Worm (Caenorhabditis elegans) whole organism, late embryonic: ENCODE data around the gene famp-1.

Experiments
- C08G9.2 ChIP-seq: sonication (generic microtip); optimal IDR thresholded peaks from 2 replicates; lab custom pipeline; 2016; ENCODE audit warnings: mild to moderate bottlenecking, missing genetic modification characterization, moderate library complexity, missing compliant biosample characterization
- C38D4.7 ChIP-seq: fragments of 200-800 bp; sonication (Bioruptor generic); optimal IDR thresholded peaks from 2 replicates; lab custom pipeline; 2018; ENCODE audit warnings: mild to moderate bottlenecking, missing genetic modification characterization, moderate library complexity, missing compliant biosample characterization
- F13H6.1 ChIP-seq: sonication (generic microtip); optimal IDR thresholded peaks from 2 replicates; lab custom pipeline; 2016; ENCODE audit warnings: missing genetic modification characterization, missing compliant biosample characterization
- K02D7.2 ChIP-seq: sonication (generic microtip); optimal IDR thresholded peaks from 2 replicates; lab custom pipeline; 2017; ENCODE audit warnings: mild to moderate bottlenecking, missing genetic modification characterization, missing compliant biosample characterization
- Y22D7AL.16 ChIP-seq: sonication (generic microtip); optimal IDR thresholded peaks from 2 replicates; lab custom pipeline; 2016; ENCODE audit warnings: missing genetic modification characterization, missing compliant biosample characterization
- ama-1 ChIP-seq: fragments of 150-350 bp; optimal IDR thresholded peaks from 2 replicates; lab custom pipeline; 2014
- ceh-14 ChIP-seq: sonication (generic microtip); optimal IDR thresholded peaks from 2 replicates; lab custom pipeline; 2016; ENCODE audit warnings: missing genotype, missing genetic modification characterization, missing compliant biosample characterization
- ceh-18 ChIP-seq: sonication (generic microtip); optimal IDR thresholded peaks from 2 replicates; lab custom pipeline; 2016; ENCODE audit warnings: missing genetic modification characterization, missing compliant biosample characterization
- ceh-22 ChIP-seq: sonication (generic microtip); optimal IDR thresholded peaks from 2 replicates; lab custom pipeline; 2017; ENCODE audit warnings: missing biosample characterization, missing genetic modification characterization
- ceh-24 ChIP-seq: sonication (generic microtip); optimal IDR thresholded peaks from 2 replicates; lab custom pipeline; 2016; ENCODE audit warnings: mild to moderate bottlenecking, missing genetic modification characterization, missing compliant biosample characterization
- ceh-31 ChIP-seq: sonication (generic microtip); optimal IDR thresholded peaks from 2 replicates; lab custom pipeline; 2016; ENCODE audit warnings: missing genetic modification characterization, missing compliant biosample characterization
- ceh-45 ChIP-seq: fragments of 200-800 bp; sonication (Bioruptor generic); IDR thresholded peaks from 2 replicates; pipeline ENCODE4 v1.3.6; 2022; ENCODE audit warnings: missing genetic modification reagents, missing genetic modification characterization, missing compliant biosample characterization
- ceh-48 ChIP-seq: sonication (generic microtip); optimal IDR thresholded peaks from 2 replicates; lab custom pipeline; 2016; ENCODE audit warnings: missing genetic modification characterization, inconsistent platforms, missing compliant biosample characterization
- ceh-6 ChIP-seq: fragments of 200-800 bp; sonication (Bioruptor generic); optimal IDR thresholded peaks from 2 replicates; lab custom pipeline; 2018; ENCODE audit warnings: mild to moderate bottlenecking, missing genetic modification characterization, missing compliant biosample characterization
- che-1 ChIP-seq: sonication (generic microtip); optimal IDR thresholded peaks from 2 replicates; lab custom pipeline; 2016; ENCODE audit warnings: mild to moderate bottlenecking, missing genetic modification characterization, missing compliant biosample characterization
- dmd-4 ChIP-seq: sonication (generic microtip); optimal IDR thresholded peaks from 2 replicates; lab custom pipeline; 2016; ENCODE audit warnings: borderline replicate concordance, missing genetic modification characterization, missing compliant biosample characterization
- dve-1 ChIP-seq: sonication (generic microtip); optimal IDR thresholded peaks from 2 replicates; lab custom pipeline; 2017; ENCODE audit warnings: antibody characterized with exemption, mild to moderate bottlenecking, missing genetic modification characterization, missing compliant biosample characterization
- elt-2 ChIP-seq: sonication (generic microtip); optimal IDR thresholded peaks from 2 replicates; lab custom pipeline; 2016; ENCODE audit warnings: missing genetic modification reagents, missing genetic modification characterization, missing compliant biosample characterization
- ets-4 ChIP-seq: sonication (generic microtip); optimal IDR thresholded peaks from 2 replicates; lab custom pipeline; 2016; ENCODE audit warnings: missing genetic modification characterization, missing compliant biosample characterization
- fax-1 ChIP-seq: sonication (generic microtip); optimal IDR thresholded peaks from 2 replicates; lab custom pipeline; 2016; ENCODE audit warnings: missing genotype, missing genetic modification characterization, missing compliant biosample characterization
- hlh-15 ChIP-seq: sonication (generic microtip); optimal IDR thresholded peaks from 2 replicates; lab custom pipeline; 2016; ENCODE audit warnings: missing genetic modification characterization, missing compliant biosample characterization
- hlh-30 ChIP-seq: sonication (generic microtip); optimal IDR thresholded peaks from 2 replicates; lab custom pipeline; 2017; ENCODE audit warnings: antibody characterized with exemption, missing genetic modification characterization, missing compliant biosample characterization; ENCODE audit not compliant: insufficient read depth
- hlh-6 ChIP-seq: sonication (generic microtip); optimal IDR thresholded peaks from 2 replicates; lab custom pipeline; 2016; ENCODE audit warnings: missing genotype, missing genetic modification characterization, missing compliant biosample characterization
- hlh-8 ChIP-seq: sonication (generic microtip); optimal IDR thresholded peaks from 2 replicates; lab custom pipeline; 2016; ENCODE audit warnings: missing genotype, missing genetic modification characterization, missing compliant biosample characterization
- lim-6 ChIP-seq: sonication (generic microtip); optimal IDR thresholded peaks from 2 replicates; lab custom pipeline; 2016; ENCODE audit warnings: missing genetic modification characterization, missing compliant biosample characterization
- lin-11 ChIP-seq: fragments of 200-800 bp; sonication (Bioruptor generic); optimal IDR thresholded peaks from 2 replicates; lab custom pipeline; 2018; ENCODE audit warnings: mild to moderate bottlenecking, missing genetic modification characterization, missing compliant biosample characterization
- madf-2 ChIP-seq: sonication (generic microtip); optimal IDR thresholded peaks from 2 replicates; lab custom pipeline; 2017; ENCODE audit warnings: missing genetic modification characterization, missing compliant biosample characterization
- mec-3 ChIP-seq: sonication (generic microtip); optimal IDR thresholded peaks from 2 replicates; lab custom pipeline; 2016; ENCODE audit warnings: borderline replicate concordance, missing genetic modification characterization, missing compliant biosample characterization
- nfya-1 ChIP-seq: sonication (generic microtip); optimal IDR thresholded peaks from 2 replicates; lab custom pipeline; 2017; ENCODE audit warnings: missing genetic modification characterization, mild to moderate bottlenecking, missing compliant biosample characterization, antibody characterized with exemption, moderate library complexity
- nhr-11 ChIP-seq: fragments of 150-350 bp; optimal IDR thresholded peaks from 2 replicates; lab custom pipeline; 2014; ENCODE audit warnings: missing biosample characterization, missing genetic modification characterization
- npax-4 ChIP-seq: sonication (generic microtip); optimal IDR thresholded peaks from 2 replicates; lab custom pipeline; 2016; ENCODE audit warnings: missing genetic modification characterization, missing compliant biosample characterization
- odd-2 ChIP-seq: sonication (generic microtip); optimal IDR thresholded peaks from 2 replicates; lab custom pipeline; 2017; ENCODE audit warnings: antibody characterized with exemption, mild to moderate bottlenecking, missing genetic modification characterization, missing compliant biosample characterization
- pat-9 ChIP-seq: fragments of 200-800 bp; sonication (Bioruptor generic); optimal IDR thresholded peaks from 2 replicates; lab custom pipeline; 2018; ENCODE audit warnings: mild to moderate bottlenecking, missing genetic modification characterization, moderate library complexity, missing compliant biosample characterization
- pax-1 ChIP-seq: fragments of 150-350 bp; optimal IDR thresholded peaks from 2 replicates; lab custom pipeline; 2014; ENCODE audit warnings: missing biosample characterization, missing genetic modification characterization
- pha-4 ChIP-seq: fragments of 150-350 bp; optimal IDR thresholded peaks from 2 replicates; lab custom pipeline; 2018; ENCODE audit warnings: missing biosample characterization, missing genetic modification reagents, missing genetic modification characterization
- pqm-1 ChIP-seq: sonication (generic microtip); optimal IDR thresholded peaks from 2 replicates; lab custom pipeline; 2016; ENCODE audit warnings: missing genetic modification characterization, missing compliant biosample characterization
- pros-1 ChIP-seq: fragments of 150-350 bp; optimal IDR thresholded peaks from 2 replicates; lab custom pipeline; 2014; ENCODE audit warnings: missing biosample characterization, missing genetic modification reagents, missing genetic modification characterization
- rnt-1 ChIP-seq: sonication (generic microtip); optimal IDR thresholded peaks from 2 replicates; lab custom pipeline; 2016; ENCODE audit warnings: missing genetic modification characterization, missing compliant biosample characterization
- sdc-2 ChIP-seq: sonication (generic microtip); optimal IDR thresholded peaks from 2 replicates; lab custom pipeline; 2016; ENCODE audit warnings: missing genotype, missing genetic modification characterization, missing compliant biosample characterization
- tbx-2 ChIP-seq: sonication (generic microtip); optimal IDR thresholded peaks from 2 replicates; lab custom pipeline; 2016; ENCODE audit warnings: missing genetic modification characterization, missing compliant biosample characterization
- ttx-3 ChIP-seq: sonication (generic microtip); optimal IDR thresholded peaks from 2 replicates; lab custom pipeline; 2016; ENCODE audit warnings: missing genetic modification reagents, missing genetic modification characterization, missing compliant biosample characterization
- unc-3 ChIP-seq, 2 experiments: fragments of 200-800 bp in 1 of 2; sonication (Bioruptor generic) in 1 of 2; sonication (generic microtip) in 1 of 2; conservative IDR thresholded peaks in 1 of 2; optimal IDR thresholded peaks in 1 of 2; 2 replicates each; pipeline versions ENCODE4 v1.3.6 to Lab custom; 2016 to 2022; ENCODE audit warnings: missing compliant biosample characterization in 2 of 2, missing genetic modification characterization in 2 of 2, missing genetic modification reagents in 1 of 2
- unc-42 ChIP-seq: sonication (generic microtip); optimal IDR thresholded peaks from 2 replicates; lab custom pipeline; 2016; ENCODE audit warnings: missing genotype, missing genetic modification characterization, missing compliant biosample characterization
- unc-55 ChIP-seq: sonication (generic microtip); optimal IDR thresholded peaks from 2 replicates; lab custom pipeline; 2017; ENCODE audit warnings: missing biosample characterization, missing genetic modification reagents, missing genetic modification characterization
- unc-86 ChIP-seq: sonication (generic microtip); optimal IDR thresholded peaks from 2 replicates; lab custom pipeline; 2016; ENCODE audit warnings: missing genetic modification characterization, missing compliant biosample characterization
- zip-5 ChIP-seq: sonication (generic microtip); optimal IDR thresholded peaks from 2 replicates; lab custom pipeline; 2016; ENCODE audit warnings: missing genetic modification characterization, missing compliant biosample characterization
- ztf-16 ChIP-seq: sonication (generic microtip); optimal IDR thresholded peaks from 2 replicates; lab custom pipeline; 2017; ENCODE audit warnings: missing genetic modification characterization, missing compliant biosample characterization

Gene famp-1

ce11 chrIV:2221350-2221749 lies 42.1 kb downstream of the famp-1 start:
- TF ChIP-seq zip-5 (no peak), ceh-18 (peak; percentile 8), ceh-6 (GFP tag; lab: Kevin White, UChicago) (no peak)

DNA sequence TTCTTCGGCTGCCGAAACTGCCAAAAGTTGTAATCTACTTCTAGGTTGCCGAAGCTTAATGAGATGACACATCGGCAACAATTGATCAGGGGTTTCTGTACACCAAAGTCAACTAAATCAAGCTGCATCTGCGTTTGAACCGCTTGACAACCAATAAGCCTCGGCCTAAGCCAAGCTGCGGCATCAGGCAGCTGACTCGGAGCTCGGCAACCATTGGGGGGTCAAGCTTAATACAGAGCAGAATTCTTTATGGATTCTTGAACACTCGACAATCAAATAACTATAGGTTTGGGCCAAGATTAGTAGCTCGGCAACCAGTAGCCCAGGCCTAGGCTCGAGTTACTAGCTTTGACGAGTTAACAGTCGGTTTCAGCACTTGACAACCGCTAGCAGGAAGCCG lies 42.6 kb downstream of the famp-1 start:
- TF ChIP-seq ceh-18, result no peak
- TF ChIP-seq ceh-14 (tag; lab: Kevin White, UChicago), result no peak
- TF ChIP-seq unc-55, result no peak
- no peak for TF ChIP-seq unc-42 (tag; lab: Kevin White, UChicago)
- no peak for TF ChIP-seq Y22D7AL.16
- no peak for TF ChIP-seq tbx-2
- no peak for TF ChIP-seq ceh-6 (GFP tag; lab: Kevin White, UChicago)
- TF ChIP-seq dmd-4 (tag; lab: Kevin White, UChicago), result no peak
- no peak for TF ChIP-seq ttx-3
- TF ChIP-seq ztf-16, result no peak
- TF ChIP-seq K02D7.2, result no peak
- TF ChIP-seq ceh-22 (tag; lab: Kevin White, UChicago), result no peak
- no peak for TF ChIP-seq ama-1
- no peak for TF ChIP-seq pat-9
- TF ChIP-seq ets-4, result no peak
- TF ChIP-seq pax-1, result no peak

DNA sequence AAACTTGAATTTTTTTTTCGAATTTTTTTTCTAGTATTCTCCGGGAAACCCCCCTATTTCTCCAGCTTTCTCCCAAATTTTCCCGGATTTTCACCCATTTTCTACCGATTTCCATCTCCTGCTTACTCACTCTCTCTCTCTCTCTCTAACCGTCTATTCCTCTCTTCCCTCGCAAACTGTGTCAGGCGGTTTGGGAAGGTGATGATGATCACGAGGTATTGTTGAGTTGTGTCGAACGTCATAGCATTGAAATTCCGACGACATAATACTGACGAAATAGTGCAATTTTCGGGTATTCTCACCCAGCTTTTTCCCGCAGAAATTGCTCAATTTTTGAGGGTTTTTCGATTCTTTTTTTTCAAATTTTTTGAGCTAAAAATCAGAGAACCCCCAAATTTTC lies 43.3 kb downstream of the famp-1 start:
- peak; percentile 69 for TF ChIP-seq hlh-30 (tag; lab: Kevin White, UChicago)
- TF ChIP-seq tbx-2, result no peak
- TF ChIP-seq, all 69 proteins: peak for 1

DNA sequence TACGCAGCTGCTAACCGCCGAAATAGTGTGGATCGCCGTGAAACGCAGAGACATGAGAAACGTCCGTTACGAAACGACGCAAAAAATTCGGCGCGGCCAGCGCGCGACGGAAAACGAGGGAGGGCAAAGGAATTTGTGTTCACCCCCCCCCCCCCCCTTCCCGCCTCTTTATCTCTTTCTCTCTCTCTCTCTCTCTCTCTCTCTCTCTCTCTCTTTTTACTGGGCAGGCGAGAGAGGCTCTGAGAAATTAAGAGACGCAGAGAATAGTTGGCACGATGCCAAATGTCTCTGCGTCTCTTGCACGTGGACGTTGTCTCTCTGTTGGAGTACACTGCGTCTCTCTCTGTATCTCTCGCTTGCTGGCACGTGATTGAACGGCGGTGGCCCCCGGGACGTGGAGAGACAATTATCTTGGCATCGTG lies 44.1 kb downstream of the famp-1 start:
- TF ChIP-seq rnt-1 (peak; percentile 69), tbx-2 (peak; percentile 81), lim-6 (tag; lab: Kevin White, UChicago) (no peak), nfya-1 (tag; lab: Kevin White, UChicago) (peak; percentile 88), ceh-14 (tag; lab: Kevin White, UChicago) (peak; percentile 79), pqm-1 (no peak), ceh-45 (no peak), madf-2 (tag; lab: Kevin White, UChicago) (peak; percentile 36), nhr-11 (no peak), unc-3 (GFP tag; conservative IDR thresholded peaks at IDR 0.05; lab: Robert Waterston, UW) (no peak), unc-3 (tag; optimal IDR thresholded peaks at IDR 0.05; lab: Kevin White, UChicago) (no peak), ztf-16 (peak; percentile 55), pax-1 (no peak), ama-1 (no peak), che-1 (tag; lab: Kevin White, UChicago) (peak; percentile 53), hlh-6 (tag; lab: Kevin White, UChicago) (no peak), mec-3 (tag; lab: Kevin White, UChicago) (no peak), unc-42 (tag; lab: Kevin White, UChicago) (peak; percentile 62), Y22D7AL.16 (no peak), sdc-2 (tag; lab: Kevin White, UChicago) (no peak), fax-1 (tag; lab: Kevin White, UChicago) (no peak), pha-4 (no peak), npax-4 (tag; lab: Kevin White, UChicago) (no peak), ceh-31 (tag; lab: Kevin White, UChicago) (peak; percentile 89), ceh-18 (peak; percentile 91), dve-1 (tag; lab: Kevin White, UChicago) (peak; percentile 74), elt-2 (tag; lab: Kevin White, UChicago) (peak; percentile 31), ceh-48 (tag; lab: Kevin White, UChicago) (no peak), lin-11 (tag; lab: Kevin White, UChicago) (peak; percentile 37), pros-1 (tag; lab: Kevin White, UChicago) (peak; percentile 38), K02D7.2 (peak; percentile 10), odd-2 (tag; lab: Kevin White, UChicago) (no peak), F13H6.1 (tag; lab: Kevin White, UChicago) (peak; percentile 74), hlh-8 (no peak), unc-86 (tag; lab: Kevin White, UChicago) (peak; percentile 21), ceh-24 (tag; lab: Kevin White, UChicago) (no peak), C08G9.2 (tag; lab: Kevin White, UChicago) (peak; percentile 41), pat-9 (peak; percentile 73), hlh-15 (tag; lab: Kevin White, UChicago) (no peak), C38D4.7 (GFP tag; lab: Kevin White, UChicago) (no peak)
